Fruit fly (Drosophila melanogaster) whole organism, embryonic: ENCODE data around the gene mio.

Experiments
- ATbp ChIP-seq: fragments of 200-800 bp; sonication (Bioruptor generic); optimal IDR thresholded peaks from 2 replicates; lab custom pipeline; 2017; ENCODE audit warnings: missing biosample characterization, mild to moderate bottlenecking, missing genetic modification characterization, missing genetic modification reagents
- CG10979 ChIP-seq: fragments of 200-800 bp; sonication (Bioruptor generic); optimal IDR thresholded peaks from 2 replicates; lab custom pipeline; 2018; ENCODE audit warnings: missing biosample characterization, mild to moderate bottlenecking, missing genetic modification characterization, moderate library complexity
- CG12155 ChIP-seq: fragments of 200-800 bp; sonication (Bioruptor generic); optimal IDR thresholded peaks from 3 replicates; lab custom pipeline; 2016; ENCODE audit warnings: missing biosample characterization, missing genetic modification characterization
- CG12219 ChIP-seq: fragments of 200-800 bp; sonication (Bioruptor generic); optimal IDR thresholded peaks from 3 replicates; lab custom pipeline; 2018; ENCODE audit warnings: missing biosample characterization, mild to moderate bottlenecking, missing genetic modification characterization
- CG12299 ChIP-seq: fragments of 200-800 bp; sonication (Bioruptor generic); optimal IDR thresholded peaks from 2 replicates; lab custom pipeline; 2018; ENCODE audit warnings: missing biosample characterization, mild to moderate bottlenecking, missing genetic modification characterization
- CG12942 ChIP-seq: fragments of 200-800 bp; sonication (Bioruptor generic); optimal IDR thresholded peaks from 3 replicates; lab custom pipeline; 2016; ENCODE audit warnings: missing biosample characterization, missing genetic modification characterization
- CG15479 ChIP-seq: fragments of 200-800 bp; sonication (Bioruptor generic); optimal IDR thresholded peaks from 3 replicates; lab custom pipeline; 2019; ENCODE audit warnings: missing biosample characterization, mild to moderate bottlenecking, missing genetic modification characterization, moderate library complexity
- CG15514 ChIP-seq: fragments of 200-800 bp; sonication (Bioruptor generic); optimal IDR thresholded peaks from 3 replicates; lab custom pipeline; 2017; ENCODE audit warnings: missing biosample characterization, missing genetic modification characterization, mild to moderate bottlenecking, moderate library complexity, missing genetic modification reagents
- CG16815 ChIP-seq: fragments of 200-800 bp; sonication (Bioruptor generic); optimal IDR thresholded peaks from 3 replicates; lab custom pipeline; 2017; ENCODE audit warnings: missing biosample characterization, mild to moderate bottlenecking, missing genetic modification characterization
- CG18262 ChIP-seq: fragments of 200-800 bp; optimal IDR thresholded peaks from 3 replicates; lab custom pipeline; 2019; ENCODE audit warnings: missing biosample characterization, mild to moderate bottlenecking, missing genetic modification characterization, moderate library complexity
- CG2875 ChIP-seq: fragments of 200-800 bp; sonication (Bioruptor generic); optimal IDR thresholded peaks from 2 replicates; lab custom pipeline; 2017; ENCODE audit warnings: missing biosample characterization, mild to moderate bottlenecking, missing genetic modification characterization, missing genetic modification reagents
- CG31365 ChIP-seq: fragments of 200-800 bp; sonication (Bioruptor generic); optimal IDR thresholded peaks from 2 replicates; lab custom pipeline; 2018; ENCODE audit warnings: missing biosample characterization, mild to moderate bottlenecking, missing genetic modification characterization
- CG3163 ChIP-seq: fragments of 200-800 bp; sonication (Bioruptor generic); optimal IDR thresholded peaks from 3 replicates; lab custom pipeline; 2016; ENCODE audit warnings: missing biosample characterization, missing genetic modification characterization
- CG3726 ChIP-seq: fragments of 200-800 bp; sonication (Bioruptor generic); IDR thresholded peaks from 3 replicates; pipeline ENCODE4, ENCODE4 v1.3.6; 2022; ENCODE audit warnings: missing biosample characterization, missing genetic modification characterization
- CG3995 ChIP-seq: fragments of 200-800 bp; sonication (Bioruptor generic); optimal IDR thresholded peaks from 3 replicates; lab custom pipeline; 2016; ENCODE audit warnings: missing biosample characterization, missing genetic modification characterization
- CG4360 ChIP-seq: fragments of 200-800 bp; sonication (Bioruptor generic); IDR thresholded peaks from 2 replicates; pipeline ENCODE4 v1.3.6; 2022; ENCODE audit warnings: missing biosample characterization, missing genetic modification characterization
- CG5180 ChIP-seq: fragments of 200-800 bp; sonication (Bioruptor generic); optimal IDR thresholded peaks from 3 replicates; lab custom pipeline; 2017; ENCODE audit warnings: missing biosample characterization, missing genetic modification characterization, mild to moderate bottlenecking, moderate library complexity, missing genetic modification reagents
- CG6765 ChIP-seq: fragments of 200-800 bp; sonication (Bioruptor generic); optimal IDR thresholded peaks from 3 replicates; lab custom pipeline; 2017; ENCODE audit warnings: missing biosample characterization, mild to moderate bottlenecking, missing genetic modification characterization
- CG7963 ChIP-seq: fragments of 200-800 bp; sonication (Bioruptor generic); IDR thresholded peaks from 3 replicates; pipeline ENCODE4 v1.3.6; 2022; ENCODE audit warnings: missing biosample characterization, missing genetic modification characterization; ENCODE audit not compliant: partially characterized antibody
- CG9609 ChIP-seq: fragments of 200-800 bp; sonication (Bioruptor generic); optimal IDR thresholded peaks from 3 replicates; lab custom pipeline; 2016; ENCODE audit warnings: missing biosample characterization, missing genetic modification characterization
- CG9727 ChIP-seq: fragments of 200-800 bp; sonication (Bioruptor generic); optimal IDR thresholded peaks from 3 replicates; lab custom pipeline; 2017; ENCODE audit warnings: missing biosample characterization, mild to moderate bottlenecking, missing genetic modification characterization
- CG9817 ChIP-seq: fragments of 200-800 bp; sonication (Bioruptor generic); optimal IDR thresholded peaks from 2 replicates; lab custom pipeline; 2018; ENCODE audit warnings: missing biosample characterization, mild to moderate bottlenecking, missing genetic modification characterization, moderate library complexity
- D ChIP-seq, 2 experiments: fragments of 200-800 bp in 1 of 2; fragments of >200 bp in 1 of 2; sonication (Bioruptor generic) in 1 of 2; optimal IDR thresholded peaks; 2 replicates in 1 of 2; 3 replicates in 1 of 2; lab custom pipeline; 2017; ENCODE audit warnings: mild to moderate bottlenecking in 1 of 2, missing biosample characterization in 1 of 2, missing genetic modification characterization in 1 of 2, missing genetic modification reagents in 1 of 2
- Dad ChIP-seq: fragments of 200-800 bp; sonication (Bioruptor generic); optimal IDR thresholded peaks from 3 replicates; lab custom pipeline; 2016; ENCODE audit warnings: missing biosample characterization, missing genetic modification characterization
- Dp ChIP-seq: fragments of 200-800 bp; sonication (Bioruptor generic); optimal IDR thresholded peaks from 2 replicates; lab custom pipeline; 2018; ENCODE audit warnings: missing biosample characterization, mild to moderate bottlenecking, missing genetic modification characterization, moderate library complexity
- Fer2 ChIP-seq: fragments of 200-800 bp; sonication (Bioruptor generic); optimal IDR thresholded peaks from 2 replicates; lab custom pipeline; 2018; ENCODE audit warnings: missing biosample characterization, mild to moderate bottlenecking, missing genetic modification characterization, moderate library complexity
- Hr39 ChIP-seq: fragments of >200 bp; optimal IDR thresholded peaks from 2 replicates; lab custom pipeline; 2017
- MTF-1 ChIP-seq: fragments of 200-800 bp; sonication (Bioruptor generic); optimal IDR thresholded peaks from 2 replicates; lab custom pipeline; 2018; ENCODE audit warnings: missing biosample characterization, mild to moderate bottlenecking, missing genetic modification characterization, borderline replicate concordance
- NFAT ChIP-seq: fragments of 200-800 bp; sonication (Bioruptor generic); IDR thresholded peaks from 2 replicates; pipeline ENCODE4 v1.3.6; 2022; ENCODE audit warnings: missing biosample characterization, missing genetic modification characterization
- Nf-YA ChIP-seq: fragments of 200-800 bp; sonication (Bioruptor generic); IDR thresholded peaks from 2 replicates; pipeline ENCODE4 v1.3.6; 2022; ENCODE audit warnings: missing biosample characterization, missing genetic modification characterization
- Oaz ChIP-seq: fragments of 200-800 bp; sonication (Bioruptor generic); IDR thresholded peaks from 2 replicates; pipeline ENCODE4 v1.3.6; 2022; ENCODE audit warnings: missing biosample characterization, missing genetic modification characterization
- PHDP ChIP-seq: fragments of 200-800 bp; sonication (Bioruptor generic); optimal IDR thresholded peaks from 3 replicates; lab custom pipeline; 2018; ENCODE audit warnings: missing biosample characterization, mild to moderate bottlenecking, missing genetic modification characterization, moderate library complexity
- Scr ChIP-seq: fragments of 200-800 bp; sonication (Bioruptor generic); IDR thresholded peaks from 2 replicates; pipeline ENCODE4 v1.3.6; 2022; ENCODE audit warnings: missing biosample characterization, missing genetic modification characterization; ENCODE audit not compliant: partially characterized antibody
- Trl ChIP-seq, 3 experiments: fragments of >200 bp in 2 of 3; fragments of 200-800 bp in 1 of 3; sonication (Bioruptor generic) in 1 of 3; optimal IDR thresholded peaks; 2 replicates in 1 of 3; 3 replicates in 2 of 3; lab custom pipeline; 2016 to 2017; ENCODE audit warnings: missing biosample characterization in 1 of 3, missing genetic modification characterization in 1 of 3
- Xbp1 ChIP-seq: fragments of 200-800 bp; sonication (Bioruptor generic); optimal IDR thresholded peaks from 3 replicates; lab custom pipeline; 2016; ENCODE audit warnings: missing biosample characterization, mild to moderate bottlenecking, missing genetic modification characterization
- cato ChIP-seq: fragments of 200-800 bp; sonication (Bioruptor generic); optimal IDR thresholded peaks from 2 replicates; lab custom pipeline; 2016; ENCODE audit warnings: missing biosample characterization, missing genetic modification characterization, borderline replicate concordance
- da ChIP-seq: fragments of 200-800 bp; sonication (Bioruptor generic); optimal IDR thresholded peaks from 2 replicates; lab custom pipeline; 2016; ENCODE audit warnings: missing biosample characterization, missing genetic modification characterization
- dmrt99B ChIP-seq: fragments of 200-800 bp; sonication (Bioruptor generic); optimal IDR thresholded peaks from 2 replicates; lab custom pipeline; 2018; ENCODE audit warnings: missing biosample characterization, mild to moderate bottlenecking, missing genetic modification characterization, moderate library complexity
- gro ChIP-seq: fragments of 200-800 bp; sonication (Bioruptor generic); optimal IDR thresholded peaks from 2 replicates; lab custom pipeline; 2016; ENCODE audit warnings: missing biosample characterization, missing genetic modification characterization
- gsb-n ChIP-seq: fragments of 200-800 bp; sonication (Bioruptor generic); optimal IDR thresholded peaks from 3 replicates; lab custom pipeline; 2018; ENCODE audit warnings: missing biosample characterization, mild to moderate bottlenecking, missing genetic modification characterization
- nerfin-1 ChIP-seq: fragments of 200-800 bp; sonication (Bioruptor generic); optimal IDR thresholded peaks from 3 replicates; lab custom pipeline; 2019; ENCODE audit warnings: missing biosample characterization, mild to moderate bottlenecking, missing genetic modification characterization, moderate library complexity
- p53 ChIP-seq: fragments of 200-800 bp; sonication (Bioruptor generic); optimal IDR thresholded peaks from 2 replicates; lab custom pipeline; 2016; ENCODE audit warnings: missing biosample characterization, missing genetic modification characterization
- pb ChIP-seq: fragments of 200-800 bp; sonication (Bioruptor generic); optimal IDR thresholded peaks from 3 replicates; lab custom pipeline; 2016; ENCODE audit warnings: missing biosample characterization, missing genetic modification characterization
- pho ChIP-seq: fragments of 200-800 bp; sonication (Bioruptor generic); optimal IDR thresholded peaks from 2 replicates; lab custom pipeline; 2016; ENCODE audit warnings: missing biosample characterization, missing genetic modification characterization
- sens-2 ChIP-seq: fragments of 200-800 bp; sonication (Bioruptor generic); IDR thresholded peaks from 2 replicates; pipeline ENCODE4 v1.3.6; 2022; ENCODE audit warnings: missing biosample characterization, missing genetic modification characterization
- sug ChIP-seq: fragments of 200-800 bp; optimal IDR thresholded peaks from 2 replicates; lab custom pipeline; 2019; ENCODE audit warnings: missing biosample characterization, mild to moderate bottlenecking, missing genetic modification characterization, moderate library complexity
- twi ChIP-seq: fragments of 200-800 bp; optimal IDR thresholded peaks from 2 replicates; lab custom pipeline; 2019; ENCODE audit warnings: missing biosample characterization, mild to moderate bottlenecking, missing genetic modification characterization, moderate library complexity

mio gene

DNA sequence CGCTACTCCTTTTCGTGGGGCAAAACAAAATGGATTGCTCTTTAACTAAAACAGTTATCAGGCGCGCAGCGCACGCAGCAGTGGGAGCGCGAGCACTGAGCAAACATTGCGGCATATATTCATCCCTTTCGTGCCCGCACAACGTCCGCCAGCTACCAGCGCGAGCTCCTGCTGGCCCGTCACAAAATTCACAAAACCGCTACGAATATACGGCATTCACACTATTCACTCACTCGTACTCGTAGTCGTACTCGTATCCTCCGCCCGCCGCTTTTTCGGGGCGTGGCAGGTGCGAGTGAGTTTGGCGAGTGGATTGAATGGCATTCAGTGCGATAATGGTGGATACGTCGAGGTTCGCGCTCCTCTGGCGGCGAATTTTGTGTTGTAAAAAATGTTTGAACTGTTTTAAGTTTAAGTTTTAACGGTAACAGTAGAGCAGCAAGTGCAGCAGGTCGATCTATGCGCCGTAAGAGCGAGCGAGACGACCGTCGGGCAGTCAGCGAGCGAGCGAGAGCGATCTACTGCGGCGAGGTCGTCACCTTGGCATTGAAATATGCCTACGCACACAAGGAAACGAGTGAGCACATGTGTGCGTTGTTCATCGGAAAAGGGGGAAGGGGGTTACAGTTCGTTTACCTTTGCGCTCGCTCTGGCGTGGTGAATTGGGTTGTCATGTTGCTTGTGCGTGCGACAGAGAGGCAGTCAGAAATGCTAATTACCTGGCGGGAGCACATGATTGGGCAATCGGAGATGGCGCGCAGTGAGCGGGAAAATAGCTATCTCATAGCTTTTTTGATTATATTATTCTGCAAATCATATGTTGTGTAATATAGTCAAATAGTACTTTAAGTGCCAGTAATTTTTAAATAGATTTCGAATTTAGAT, 20.3 kb upstream of the mio start (continued):
- TF ChIP-seq Scr (GFP tag; lab: Robert Waterston, UW), result no peak
- TF ChIP-seq CG3726 (GFP tag; lab: Robert Waterston, UW), result no peak
- TF ChIP-seq cato (GFP tag; lab: Kevin White, UChicago), result no peak
- TF ChIP-seq Fer2, result peak; percentile 20
- TF ChIP-seq CG5180 (GFP tag; lab: Kevin White, UChicago), result peak; percentile 96
- TF ChIP-seq CG9727 (GFP tag; lab: Kevin White, UChicago), result peak; percentile 63
- TF ChIP-seq sug (tag; lab: Kevin White, UChicago), result peak; percentile 88
- peak; percentile 72 for TF ChIP-seq CG18262 (tag; lab: Kevin White, UChicago)
- peak; percentile 20 for TF ChIP-seq CG9817 (tag; lab: Kevin White, UChicago)
- TF ChIP-seq gsb-n (tag; lab: Kevin White, UChicago), result peak; percentile 98
- TF ChIP-seq Trl (optimal IDR thresholded peaks at IDR 0.05; lab: Kevin White, UChicago), result peak in 1 of 2 experiments; percentile 19
- TF ChIP-seq Trl (GFP tag; optimal IDR thresholded peaks at IDR 0.05; lab: Kevin White, UChicago), result no peak
- peak; percentile 87 for TF ChIP-seq CG15479 (GFP tag; lab: Kevin White, UChicago)
- TF ChIP-seq CG12299 (tag; lab: Kevin White, UChicago), result peak; percentile 20
- TF ChIP-seq Nf-YA (GFP tag; lab: Robert Waterston, UW), result no peak
- peak; percentile 62 for TF ChIP-seq CG6765
- peak; percentile 40 for TF ChIP-seq nerfin-1 (tag; lab: Kevin White, UChicago)
- peak; percentile 63 for TF ChIP-seq CG31365 (tag; lab: Kevin White, UChicago)
- no peak for TF ChIP-seq NFAT
- TF ChIP-seq Dp (GFP tag; lab: Kevin White, UChicago), result peak; percentile 31
- peak; percentile 8 for TF ChIP-seq CG12942 (GFP tag; lab: Kevin White, UChicago)
- TF ChIP-seq Oaz (GFP tag; lab: Robert Waterston, UW), result no peak
- TF ChIP-seq CG15514, result peak; percentile 59
- peak; percentile 9 for TF ChIP-seq Dad (GFP tag; lab: Kevin White, UChicago)
- TF ChIP-seq CG3163 (GFP tag; lab: Kevin White, UChicago), result peak; percentile 9
- no peak for TF ChIP-seq CG4360 (GFP tag; lab: Robert Waterston, UW)
- TF ChIP-seq dmrt99B (tag; lab: Kevin White, UChicago), result peak; percentile 37
- no peak for TF ChIP-seq sens-2 (GFP tag; lab: Robert Waterston, UW)
- TF ChIP-seq D (optimal IDR thresholded peaks at IDR 0.05; lab: Kevin White, UChicago), result peak; percentile 91
- TF ChIP-seq D (GFP tag; optimal IDR thresholded peaks at IDR 0.05; lab: Kevin White, UChicago), result peak; percentile 16
- peak; percentile 55 for TF ChIP-seq CG2875 (GFP tag; lab: Kevin White, UChicago)
- no peak for TF ChIP-seq CG7963 (GFP tag; lab: Robert Waterston, UW)
- peak; percentile 51 for TF ChIP-seq PHDP (tag; lab: Kevin White, UChicago)
- peak; percentile 99 for TF ChIP-seq twi (tag; lab: Kevin White, UChicago)
- TF ChIP-seq CG12219, result peak; percentile 45
- TF ChIP-seq MTF-1, result peak; percentile 42
- TF ChIP-seq p53 (GFP tag; lab: Kevin White, UChicago), result peak; percentile 32
- TF ChIP-seq pb, result peak; percentile 53
- TF ChIP-seq CG9609 (GFP tag; lab: Kevin White, UChicago), result no peak
- peak; percentile 17 for TF ChIP-seq CG3995 (GFP tag; lab: Kevin White, UChicago)
- TF ChIP-seq gro (GFP tag; lab: Kevin White, UChicago), result peak; percentile 56
- TF ChIP-seq pho (GFP tag; lab: Kevin White, UChicago), result peak; percentile 53
- TF ChIP-seq Xbp1 (GFP tag; lab: Kevin White, UChicago), result peak; percentile 59
- TF ChIP-seq CG10979, result peak; percentile 37
- peak; percentile 97 for TF ChIP-seq CG12155 (GFP tag; lab: Kevin White, UChicago)
- TF ChIP-seq CG16815 (GFP tag; lab: Kevin White, UChicago), result peak; percentile 50
- no peak for TF ChIP-seq Hr39 (lab: Kevin White, UChicago)
- TF ChIP-seq da (GFP tag; lab: Kevin White, UChicago), result peak; percentile 10
- TF ChIP-seq ATbp, result no peak
